Fruit fly (Drosophila melanogaster) whole organism, embryonic: Measurements from ENCODE around the gene CG34125.

Experiments
- B-H1 ChIP-seq: fragments of 200-800 bp; sonication (Bioruptor generic); IDR thresholded peaks from 3 replicates; pipeline ENCODE4 v1.3.6; 2022; ENCODE audit warnings: missing biosample characterization, missing genetic modification characterization
- CG11696 ChIP-seq: fragments of 200-800 bp; sonication (Bioruptor generic); IDR thresholded peaks from 2 replicates; pipeline ENCODE4 v1.3.6; 2022; ENCODE audit warnings: missing biosample characterization, missing genetic modification characterization
- CG13287 ChIP-seq: fragments of 200-800 bp; sonication (Bioruptor generic); IDR thresholded peaks from 2 replicates; pipeline ENCODE4 v1.3.6; 2022; ENCODE audit warnings: missing biosample characterization, missing genetic modification characterization; ENCODE audit not compliant: partially characterized antibody
- CG17359 ChIP-seq: fragments of 200-800 bp; sonication (Bioruptor generic); optimal IDR thresholded peaks from 3 replicates; lab custom pipeline; 2018; ENCODE audit warnings: missing biosample characterization, mild to moderate bottlenecking, missing genetic modification characterization, moderate library complexity
- CG31365 ChIP-seq: fragments of 200-800 bp; sonication (Bioruptor generic); optimal IDR thresholded peaks from 2 replicates; lab custom pipeline; 2018; ENCODE audit warnings: missing biosample characterization, mild to moderate bottlenecking, missing genetic modification characterization
- CG33213 ChIP-seq: fragments of 200-800 bp; sonication (Bioruptor generic); optimal IDR thresholded peaks from 3 replicates; lab custom pipeline; 2016; ENCODE audit warnings: missing biosample characterization, missing genetic modification characterization
- CG34422 ChIP-seq: fragments of 200-800 bp; sonication (Bioruptor generic); IDR thresholded peaks from 3 replicates; pipeline ENCODE4 v1.3.6; 2022; ENCODE audit warnings: missing biosample characterization, missing genetic modification characterization
- CG42726 ChIP-seq: fragments of 200-800 bp; sonication (Bioruptor generic); IDR thresholded peaks from 2 replicates; pipeline ENCODE4 v1.3.6; 2022; ENCODE audit warnings: missing biosample characterization, missing genetic modification characterization; ENCODE audit not compliant: partially characterized antibody
- CG4617 ChIP-seq: fragments of 200-800 bp; sonication (Bioruptor generic); optimal IDR thresholded peaks from 3 replicates; lab custom pipeline; 2016; ENCODE audit warnings: missing biosample characterization, missing genetic modification characterization, borderline replicate concordance
- CG6175 ChIP-seq: fragments of 200-800 bp; sonication (Bioruptor generic); IDR thresholded peaks from 3 replicates; pipeline ENCODE4 v1.3.6; 2022; ENCODE audit warnings: missing biosample characterization, missing genetic modification characterization
- CG6689 ChIP-seq: fragments of 200-800 bp; sonication (Bioruptor generic); IDR thresholded peaks from 2 replicates; pipeline ENCODE4 v1.3.6; 2022; ENCODE audit warnings: missing biosample characterization, missing genetic modification characterization
- CG6791 ChIP-seq: fragments of 200-800 bp; sonication (Bioruptor generic); IDR thresholded peaks from 3 replicates; pipeline ENCODE4 v1.3.6; 2022; ENCODE audit warnings: missing biosample characterization, missing genetic modification characterization; ENCODE audit not compliant: partially characterized antibody
- CG6813 ChIP-seq: fragments of 200-800 bp; sonication (Bioruptor generic); optimal IDR thresholded peaks from 2 replicates; lab custom pipeline; 2017; ENCODE audit warnings: missing biosample characterization, missing genetic modification characterization, mild to moderate bottlenecking, moderate library complexity, missing genetic modification reagents
- CG9437 ChIP-seq: fragments of 200-800 bp; sonication (Bioruptor generic); optimal IDR thresholded peaks from 2 replicates; lab custom pipeline; 2018; ENCODE audit warnings: missing biosample characterization, mild to moderate bottlenecking, missing genetic modification characterization
- D19B ChIP-seq: fragments of 200-800 bp; sonication (Bioruptor generic); optimal IDR thresholded peaks from 2 replicates; lab custom pipeline; 2017; ENCODE audit warnings: missing biosample characterization, mild to moderate bottlenecking, missing genetic modification characterization
- Doc3 ChIP-seq: fragments of 200-800 bp; sonication (Bioruptor generic); IDR thresholded peaks from 3 replicates; pipeline ENCODE4 v1.3.6; 2022; ENCODE audit warnings: missing biosample characterization, missing genetic modification characterization; ENCODE audit not compliant: partially characterized antibody
- E2f2 ChIP-seq: fragments of 200-800 bp; sonication (Bioruptor generic); IDR thresholded peaks from 2 replicates; pipeline ENCODE4 v1.3.6; 2022; ENCODE audit warnings: missing biosample characterization, missing genetic modification characterization
- GATAe ChIP-seq: fragments of 200-800 bp; sonication (Bioruptor generic); conservative IDR thresholded peaks from 2 replicates; pipeline ENCODE4 v1.3.6; 2022; ENCODE audit warnings: missing biosample characterization, missing genetic modification characterization
- HLH3B ChIP-seq: fragments of 200-800 bp; sonication (Bioruptor generic); IDR thresholded peaks from 2 replicates; pipeline ENCODE4 v1.3.6; 2022; ENCODE audit warnings: missing biosample characterization, missing genetic modification characterization
- HLH4C ChIP-seq: fragments of 200-800 bp; sonication (Bioruptor generic); IDR thresholded peaks from 3 replicates; pipeline ENCODE4 v1.3.6; 2022; ENCODE audit warnings: missing biosample characterization, missing genetic modification characterization; ENCODE audit not compliant: partially characterized antibody
- Hey ChIP-seq: fragments of 200-800 bp; sonication (Bioruptor generic); optimal IDR thresholded peaks from 3 replicates; lab custom pipeline; 2018; ENCODE audit warnings: missing biosample characterization, mild to moderate bottlenecking, missing genetic modification characterization
- HmgD ChIP-seq: fragments of 200-800 bp; sonication (Bioruptor generic); optimal IDR thresholded peaks from 3 replicates; lab custom pipeline; 2016; ENCODE audit warnings: missing biosample characterization, missing genetic modification characterization
- MBD-R2 ChIP-seq: fragments of 200-800 bp; sonication (Bioruptor generic); IDR thresholded peaks from 2 replicates; pipeline ENCODE4 v1.3.6; 2022; ENCODE audit warnings: missing biosample characterization, missing genetic modification characterization
- Med ChIP-seq: fragments of 200-800 bp; sonication (Bioruptor generic); peaks from one replicate; lab custom pipeline; 2016; ENCODE audit warnings: missing biosample characterization, missing genetic modification characterization, mild to moderate bottlenecking, inconsistent platforms, moderate library complexity
- Pdp1 ChIP-seq, 2 experiments: fragments of 200-800 bp; sonication (Bioruptor generic); optimal IDR thresholded peaks; 3 replicates each; lab custom pipeline; 2016; ENCODE audit warnings: missing biosample characterization in 2 of 2, missing genetic modification characterization in 2 of 2, mild to moderate bottlenecking in 1 of 2, moderate library complexity in 1 of 2
- Ravus ChIP-seq: fragments of 200-800 bp; sonication (Bioruptor generic); IDR thresholded peaks from 2 replicates; pipeline ENCODE4 v1.3.6; 2022; ENCODE audit warnings: missing biosample characterization, missing genetic modification characterization
- Rfx ChIP-seq: fragments of 200-800 bp; sonication (Bioruptor generic); IDR thresholded peaks from 2 replicates; pipeline ENCODE4 v1.3.6; 2022; ENCODE audit warnings: missing biosample characterization, missing genetic modification characterization
- Sox100B ChIP-seq: fragments of 200-800 bp; sonication (Bioruptor generic); optimal IDR thresholded peaks from 3 replicates; lab custom pipeline; 2018; ENCODE audit warnings: missing biosample characterization, mild to moderate bottlenecking, missing genetic modification characterization
- bbx ChIP-seq: fragments of 200-800 bp; sonication (Bioruptor generic); IDR thresholded peaks from 2 replicates; pipeline ENCODE4 v1.3.6; 2022; ENCODE audit warnings: missing biosample characterization, missing genetic modification characterization; ENCODE audit not compliant: partially characterized antibody
- crp ChIP-seq, 2 experiments: fragments of 200-800 bp; sonication (Bioruptor generic); optimal IDR thresholded peaks; 2 replicates in 1 of 2; 3 replicates in 1 of 2; lab custom pipeline; 2017; ENCODE audit warnings: missing biosample characterization in 2 of 2, missing genetic modification characterization in 2 of 2, mild to moderate bottlenecking in 1 of 2, moderate library complexity in 1 of 2
- cwo ChIP-seq: fragments of 200-800 bp; sonication (Bioruptor generic); optimal IDR thresholded peaks from 3 replicates; lab custom pipeline; 2017; ENCODE audit warnings: missing biosample characterization, missing genetic modification characterization, mild to moderate bottlenecking, moderate library complexity, missing genetic modification reagents
- da ChIP-seq: fragments of 200-800 bp; sonication (Bioruptor generic); optimal IDR thresholded peaks from 2 replicates; lab custom pipeline; 2016; ENCODE audit warnings: missing biosample characterization, missing genetic modification characterization
- exex ChIP-seq: fragments of 200-800 bp; sonication (Bioruptor generic); optimal IDR thresholded peaks from 4 replicates; lab custom pipeline; 2018; ENCODE audit warnings: missing biosample characterization, mild to moderate bottlenecking, missing genetic modification characterization, moderate library complexity
- ftz-f1 ChIP-seq: fragments of 200-800 bp; sonication (Bioruptor generic); optimal IDR thresholded peaks from 2 replicates; lab custom pipeline; 2016; ENCODE audit warnings: missing biosample characterization, missing genetic modification characterization
- gfzf ChIP-seq: fragments of 200-800 bp; sonication (Bioruptor generic); optimal IDR thresholded peaks from 2 replicates; lab custom pipeline; 2016; ENCODE audit warnings: missing biosample characterization, mild to moderate bottlenecking, missing genetic modification characterization, moderate library complexity
- grn ChIP-seq: fragments of 200-800 bp; sonication (Bioruptor generic); optimal IDR thresholded peaks from 3 replicates; lab custom pipeline; 2017; ENCODE audit warnings: missing biosample characterization, missing genetic modification characterization
- inv ChIP-seq: fragments of 200-800 bp; sonication (Bioruptor generic); IDR thresholded peaks from 2 replicates; pipeline ENCODE4 v1.3.6; 2022; ENCODE audit warnings: missing biosample characterization, missing genetic modification characterization; ENCODE audit not compliant: partially characterized antibody
- luna ChIP-seq: fragments of 200-800 bp; sonication (Bioruptor generic); optimal IDR thresholded peaks from 2 replicates; lab custom pipeline; 2016; ENCODE audit warnings: missing biosample characterization, missing genetic modification characterization
- mirr ChIP-seq: fragments of 200-800 bp; sonication (Bioruptor generic); optimal IDR thresholded peaks from 3 replicates; lab custom pipeline; 2018; ENCODE audit warnings: missing biosample characterization, mild to moderate bottlenecking, missing genetic modification characterization
- nmo ChIP-seq: fragments of 200-800 bp; sonication (Bioruptor generic); optimal IDR thresholded peaks from 2 replicates; lab custom pipeline; 2018; ENCODE audit warnings: missing biosample characterization, mild to moderate bottlenecking, missing genetic modification characterization, moderate library complexity
- pros ChIP-seq: fragments of 200-800 bp; sonication (Bioruptor generic); optimal IDR thresholded peaks from 3 replicates; lab custom pipeline; 2019; ENCODE audit warnings: missing biosample characterization, mild to moderate bottlenecking, missing genetic modification characterization, moderate library complexity
- pzg ChIP-seq: fragments of 200-800 bp; sonication (Bioruptor generic); optimal IDR thresholded peaks from 3 replicates; lab custom pipeline; 2018; ENCODE audit warnings: missing biosample characterization, mild to moderate bottlenecking, missing genetic modification characterization, moderate library complexity
- sens ChIP-seq: fragments of 200-800 bp; sonication (Bioruptor generic); peaks from one replicate; lab custom pipeline; 2016; ENCODE audit warnings: missing biosample characterization, missing genetic modification characterization
- stc ChIP-seq: fragments of 200-800 bp; sonication (Bioruptor generic); IDR thresholded peaks from 2 replicates; pipeline ENCODE4 v1.3.6; 2022; ENCODE audit warnings: missing biosample characterization, missing genetic modification characterization
- sug ChIP-seq: fragments of 200-800 bp; optimal IDR thresholded peaks from 2 replicates; lab custom pipeline; 2019; ENCODE audit warnings: missing biosample characterization, mild to moderate bottlenecking, missing genetic modification characterization, moderate library complexity
- vnd ChIP-seq: fragments of 200-800 bp; sonication (Bioruptor generic); IDR thresholded peaks from 3 replicates; pipeline ENCODE4 v1.3.6; 2022; ENCODE audit warnings: missing biosample characterization, missing genetic modification characterization; ENCODE audit not compliant: partially characterized antibody

Gene CG34125

dm6 chr2L:4949453-4950045 lies 15.9 kb upstream of the CG34125 start, which contains the start of gene jet (continued):
- no peak for TF ChIP-seq Doc3 (GFP tag; lab: Robert Waterston, UW)
- peak; percentile 67 for TF ChIP-seq Med (GFP tag; lab: Kevin White, UChicago)
- TF ChIP-seq CG13287: peak; percentile 52; the same call in 1 of the 2 replicates
- peak; percentile 78 to 93 for TF ChIP-seq crp (GFP tag; optimal IDR thresholded peaks at IDR 0.05; lab: Kevin White, UChicago)
- peak; percentile 81 for TF ChIP-seq ftz-f1 (GFP tag; lab: Kevin White, UChicago)
- peak; percentile 57; the same call in 2 of the 3 replicates for TF ChIP-seq CG6791 (GFP tag; lab: Robert Waterston, UW)
- peak; percentile 53 for TF ChIP-seq CG4617
- peak; percentile 19 for TF ChIP-seq CG9437 (GFP tag; lab: Kevin White, UChicago)
- TF ChIP-seq E2f2 (GFP tag; lab: Robert Waterston, UW): peak; percentile 59
- peak; percentile 9 for TF ChIP-seq nmo
- TF ChIP-seq bbx: peak; percentile 48
- TF ChIP-seq Pdp1 (GFP tag; optimal IDR thresholded peaks at IDR 0.05; lab: Kevin White, UChicago): peak in 1 of 2 experiments; percentile 31
- no peak for TF ChIP-seq sens (GFP tag; lab: Kevin White, UChicago)
- TF ChIP-seq CG42726: peak; percentile 63
- TF ChIP-seq HLH4C (GFP tag; lab: Robert Waterston, UW): peak; percentile 55; the same call in 1 of the 3 replicates
- 0 out of 2 replicates have a peak, but pooled peaks have one; percentile 8 for TF ChIP-seq inv (GFP tag; lab: Robert Waterston, UW)
- TF ChIP-seq pzg (GFP tag; lab: Kevin White, UChicago): peak; percentile 51
- peak; percentile 24; the same call in 1 of the 3 replicates for TF ChIP-seq CG34422
- no peak for TF ChIP-seq CG11696 (GFP tag; lab: Robert Waterston, UW)
- TF ChIP-seq gfzf (GFP tag; lab: Kevin White, UChicago): peak; percentile 43
- TF ChIP-seq CG33213: no peak
- peak; percentile 97 for TF ChIP-seq MBD-R2 (GFP tag; lab: Robert Waterston, UW)

dm6 chr2L:4950667-4951066 lies 14.8 kb upstream of the CG34125 start, which contains the start of gene Jon25Biii:
Gene Jon25Biii, minus strand, starts transcription at chr2L:4950767.
- peak; percentile 84 for TF ChIP-seq sug
- TF ChIP-seq B-H1 (GFP tag; lab: Robert Waterston, UW): no peak

- TF ChIP-seq CG6689 (GFP tag; lab: Robert Waterston, UW): no peak
- TF ChIP-seq CG31365 (tag; lab: Kevin White, UChicago): no peak
- no peak for TF ChIP-seq pros (GFP tag; lab: Kevin White, UChicago)
- TF ChIP-seq vnd: peak; percentile 36; the same call in 1 of the 3 replicates
- TF ChIP-seq CG6813 (GFP tag; lab: Kevin White, UChicago): no peak
- no peak for TF ChIP-seq stc (GFP tag; lab: Robert Waterston, UW)
- no peak for TF ChIP-seq CG17359 (tag; lab: Kevin White, UChicago)
- TF ChIP-seq cwo (GFP tag; lab: Kevin White, UChicago): peak; percentile 9
- peak; percentile 8; the same call in 1 of the 3 replicates for TF ChIP-seq CG6175
- TF ChIP-seq D19B (GFP tag; lab: Kevin White, UChicago): peak; percentile 41
- TF ChIP-seq HLH4C (GFP tag; lab: Robert Waterston, UW): no peak
- peak; percentile 84 for TF ChIP-seq grn (GFP tag; lab: Kevin White, UChicago)
- no peak for TF ChIP-seq Rfx (GFP tag; lab: Robert Waterston, UW)
- peak; percentile 92 for TF ChIP-seq exex
- TF ChIP-seq sug: peak; percentile 70
- no peak for TF ChIP-seq HLH3B (GFP tag; lab: Robert Waterston, UW)
- no peak for TF ChIP-seq MBD-R2 (GFP tag; lab: Robert Waterston, UW)
- TF ChIP-seq luna (GFP tag; lab: Kevin White, UChicago): no peak
- peak; percentile 80 for TF ChIP-seq mirr
- no peak for TF ChIP-seq da (GFP tag; lab: Kevin White, UChicago)
- TF ChIP-seq Ravus: no peak
- no peak for TF ChIP-seq Sox100B
- TF ChIP-seq GATAe (GFP tag; lab: Robert Waterston, UW): peak; percentile 37; the same call in 1 of the 2 replicates
- peak; percentile 77 for TF ChIP-seq Hey (tag; lab: Kevin White, UChicago)
- no peak for TF ChIP-seq HmgD
Measured at dm6 chr2L:4953086-4953570, 12.3 kb upstream of the CG34125 start, which contains the start of gene Jon25Bii. Gene Jon25Bii, minus strand, starts transcription at chr2L:4953136.
